Fruit fly (Drosophila melanogaster): ENCODE results near the gene Arr2.

dm6 chr3L:8655217-8655896 lies 6.6 kb upstream of the Arr2 start:
- TF ChIP-seq Sox102F (GFP tag; optimal IDR thresholded peaks at IDR 0.05) (no peak), dac (GFP tag; optimal IDR thresholded peaks at IDR 0.05) (no peak), CG11294 (GFP tag; IDR thresholded peaks at IDR 0.05) (no peak), CG6854 (GFP tag; optimal IDR thresholded peaks at IDR 0.05) (no peak), CG6808 (GFP tag; optimal IDR thresholded peaks at IDR 0.05) (no peak), Hr38 (GFP tag; optimal IDR thresholded peaks at IDR 0.05) (no peak), Eip75B (GFP tag; optimal IDR thresholded peaks at IDR 0.05) (no peak), CG4318 (GFP tag; optimal IDR thresholded peaks at IDR 0.05) (no peak)

All from whole organism, prepupa.